Fruit fly (Drosophila melanogaster) Kc167 (cell line): ENCODE results near the gene CG33189.

Source experiments
- Sin3A ChIP-seq: fragments of >200 bp; optimal IDR thresholded peaks from 2 replicates; lab custom pipeline; 2018; ENCODE audit warnings: missing external identifiers
- h ChIP-seq: fragments of >200 bp; optimal IDR thresholded peaks from 3 replicates; lab custom pipeline; 2018; ENCODE audit warnings: missing external identifiers
- insv ChIP-seq: fragments of >200 bp; optimal IDR thresholded peaks from 3 replicates; lab custom pipeline; 2018; ENCODE audit warnings: missing external identifiers
- psq ChIP-seq: fragments of >200 bp; optimal IDR thresholded peaks from 2 replicates; lab custom pipeline; 2017; ENCODE audit warnings: missing external identifiers

dm6 chr3R:8772591-8772990, 8.0 kb downstream of the CG33189 start, which contains the start of gene CG13318:
- no peak for TF ChIP-seq Sin3A (lab: Kevin White, UChicago)
- no peak for TF ChIP-seq h (lab: Kevin White, UChicago)
- TF ChIP-seq insv (lab: Kevin White, UChicago), result no peak
- no peak for TF ChIP-seq psq (lab: Kevin White, UChicago)
